Worm (Caenorhabditis elegans) whole organism, early embryonic: Measurements from ENCODE around the gene F26G1.2.

ENCODE experiments used
- B0310.2 ChIP-seq: sonication (generic microtip); optimal IDR thresholded peaks from 2 replicates; lab custom pipeline; 2016; ENCODE audit warnings: mild to moderate bottlenecking, missing genetic modification characterization, missing compliant biosample characterization
- F13C5.2 ChIP-seq: sonication (generic microtip); optimal IDR thresholded peaks from 2 replicates; lab custom pipeline; 2017; ENCODE audit warnings: mild to moderate bottlenecking, missing genetic modification characterization, inconsistent platforms, missing compliant biosample characterization
- aly-1 ChIP-seq: sonication (generic microtip); optimal IDR thresholded peaks from 2 replicates; lab custom pipeline; 2016; ENCODE audit warnings: missing genetic modification characterization, missing compliant biosample characterization
- ama-1 ChIP-seq: fragments of 150-350 bp; optimal IDR thresholded peaks from 2 replicates; lab custom pipeline; 2014
- ceh-13 ChIP-seq: fragments of 200-800 bp; sonication (Bioruptor generic); optimal IDR thresholded peaks from 2 replicates; lab custom pipeline; 2018; ENCODE audit warnings: mild to moderate bottlenecking, missing genetic modification characterization, missing compliant biosample characterization
- ceh-36 ChIP-seq: sonication (generic microtip); optimal IDR thresholded peaks from 2 replicates; lab custom pipeline; 2016; ENCODE audit warnings: missing genetic modification characterization, inconsistent platforms, missing compliant biosample characterization
- ets-7 ChIP-seq: sonication (generic microtip); optimal IDR thresholded peaks from 2 replicates; lab custom pipeline; 2016; ENCODE audit warnings: missing genotype, missing genetic modification characterization, missing compliant biosample characterization
- flt-1 ChIP-seq: fragments of 200-800 bp; sonication (Bioruptor generic); IDR thresholded peaks from 2 replicates; pipeline ENCODE4 v1.3.6; 2022; ENCODE audit warnings: missing genetic modification characterization, missing compliant biosample characterization
- hmbx-1 ChIP-seq: sonication (generic microtip); optimal IDR thresholded peaks from 2 replicates; lab custom pipeline; 2016; ENCODE audit warnings: mild to moderate bottlenecking, missing genetic modification characterization, missing compliant biosample characterization
- hmg-4 ChIP-seq: fragments of 200-800 bp; sonication (Bioruptor generic); optimal IDR thresholded peaks from 2 replicates; lab custom pipeline; 2018; ENCODE audit warnings: mild to moderate bottlenecking, missing genetic modification characterization, missing compliant biosample characterization
- hnd-1 ChIP-seq: sonication (generic microtip); optimal IDR thresholded peaks from 2 replicates; lab custom pipeline; 2016; ENCODE audit warnings: missing genetic modification characterization, missing compliant biosample characterization
- pes-1 ChIP-seq: fragments of 200-800 bp; sonication (Bioruptor generic); IDR thresholded peaks from 2 replicates; pipeline ENCODE4 v1.3.6; 2022; ENCODE audit warnings: missing genetic modification reagents, missing genetic modification characterization, missing compliant biosample characterization
- scrt-1 ChIP-seq: fragments of 200-800 bp; sonication (Bioruptor generic); IDR thresholded peaks from 2 replicates; pipeline ENCODE4 v1.3.6; 2022; ENCODE audit warnings: missing genetic modification characterization, missing compliant biosample characterization
- sea-1 ChIP-seq: fragments of 200-800 bp; sonication (Bioruptor generic); conservative IDR thresholded peaks from 2 replicates; pipeline ENCODE4 v1.3.6; 2022; ENCODE audit warnings: missing genetic modification characterization, missing compliant biosample characterization
- tbx-11 ChIP-seq: fragments of 200-800 bp; sonication (Bioruptor generic); IDR thresholded peaks from 2 replicates; pipeline ENCODE4 v1.3.6; 2022; ENCODE audit warnings: missing genetic modification characterization, missing compliant biosample characterization
- tbx-37 ChIP-seq: fragments of 200-800 bp; sonication (Bioruptor generic); conservative IDR thresholded peaks from 2 replicates; pipeline ENCODE4 v1.3.6; 2022; ENCODE audit warnings: missing genetic modification reagents, missing genetic modification characterization, missing compliant biosample characterization
- tra-4 ChIP-seq: sonication (generic microtip); optimal IDR thresholded peaks from 2 replicates; lab custom pipeline; 2017; ENCODE audit warnings: missing genetic modification characterization, missing compliant biosample characterization

The F26G1.2 gene

DNA sequence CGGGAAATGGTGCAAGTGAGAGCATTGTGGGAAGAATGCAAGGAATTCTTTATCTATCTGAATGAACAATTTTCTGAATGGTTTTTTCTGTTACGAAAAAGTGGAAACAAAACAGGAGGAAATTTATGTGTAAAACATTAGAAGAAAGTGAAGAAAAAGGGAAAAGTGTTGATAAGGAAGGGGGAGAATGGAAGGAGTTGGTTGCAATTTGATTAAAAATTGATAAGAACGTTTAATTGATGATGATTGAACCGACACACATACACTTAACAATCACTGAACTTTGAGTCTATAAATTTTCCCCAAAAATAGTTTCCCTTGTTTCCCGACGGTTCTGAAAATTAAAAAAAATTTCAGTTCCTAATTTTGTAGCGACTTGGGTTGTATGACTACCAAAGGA is 40.0 kb downstream of the F26G1.2 start:
- TF ChIP-seq pes-1 (GFP tag; lab: Robert Waterston, UW) (no peak), ceh-13 (GFP tag; lab: Kevin White, UChicago) (no peak), aly-1 (no peak), F13C5.2 (tag; lab: Kevin White, UChicago) (no peak), hnd-1 (tag; lab: Kevin White, UChicago) (no peak), tbx-37 (GFP tag; lab: Robert Waterston, UW) (no peak), tbx-11 (GFP tag; lab: Robert Waterston, UW) (no peak), ets-7 (tag; lab: Kevin White, UChicago) (no peak), ceh-36 (tag; lab: Kevin White, UChicago) (no peak), flt-1 (GFP tag; lab: Robert Waterston, UW) (no peak), hmg-4 (GFP tag; lab: Kevin White, UChicago) (no peak), hmbx-1 (no peak), sea-1 (GFP tag; lab: Robert Waterston, UW) (no peak), tra-4 (no peak), scrt-1 (GFP tag; lab: Robert Waterston, UW) (no peak)

DNA sequence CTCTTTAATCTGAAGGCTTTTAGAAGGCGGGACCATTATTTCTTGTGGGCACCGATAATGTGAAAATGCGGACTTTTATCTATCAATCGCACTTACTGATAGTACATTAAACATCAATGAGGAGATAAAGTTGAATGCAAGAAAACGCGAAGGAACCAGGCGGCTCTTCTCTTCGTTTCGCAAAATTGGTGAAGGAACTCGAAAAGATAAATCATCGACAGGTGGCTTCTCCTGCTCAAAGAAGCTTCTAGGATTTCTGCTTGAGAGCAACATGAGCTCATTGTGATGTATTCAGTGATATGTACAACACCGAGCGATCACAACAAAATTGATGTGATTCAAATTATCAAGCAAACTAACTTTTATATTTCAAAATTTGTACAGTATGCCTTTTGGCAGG is 42.9 kb downstream of the F26G1.2 start:
- TF ChIP-seq hmbx-1: no peak
- TF ChIP-seq ceh-36 (tag; lab: Kevin White, UChicago): no peak
- TF ChIP-seq pes-1 (GFP tag; lab: Robert Waterston, UW): no peak
- no peak for TF ChIP-seq aly-1
- TF ChIP-seq flt-1 (GFP tag; lab: Robert Waterston, UW): no peak
- TF ChIP-seq tra-4: no peak
- no peak for TF ChIP-seq hmg-4 (GFP tag; lab: Kevin White, UChicago)
- TF ChIP-seq ceh-13 (GFP tag; lab: Kevin White, UChicago): no peak
- TF ChIP-seq F13C5.2 (tag; lab: Kevin White, UChicago): no peak

DNA sequence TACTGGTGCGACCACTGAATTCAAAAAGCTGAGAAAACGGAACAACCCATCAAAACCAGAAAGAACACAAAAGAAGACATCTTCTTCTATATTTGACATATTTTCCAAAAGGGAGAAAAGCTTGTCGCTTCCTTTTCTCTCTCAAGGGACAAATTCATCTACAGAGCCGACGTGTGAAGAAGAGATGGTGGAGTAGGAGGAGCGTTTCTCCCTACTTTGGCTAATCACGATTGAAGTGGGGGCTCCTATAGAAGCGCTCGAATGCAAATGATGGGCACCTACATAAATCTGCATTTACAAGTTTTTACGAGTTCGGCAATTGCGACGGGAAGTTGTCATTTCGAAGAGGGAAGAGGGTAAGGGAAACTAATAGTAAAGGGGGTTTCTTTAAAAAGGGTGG is 43.4 kb downstream of the F26G1.2 start:
- TF ChIP-seq hmbx-1: no peak

DNA sequence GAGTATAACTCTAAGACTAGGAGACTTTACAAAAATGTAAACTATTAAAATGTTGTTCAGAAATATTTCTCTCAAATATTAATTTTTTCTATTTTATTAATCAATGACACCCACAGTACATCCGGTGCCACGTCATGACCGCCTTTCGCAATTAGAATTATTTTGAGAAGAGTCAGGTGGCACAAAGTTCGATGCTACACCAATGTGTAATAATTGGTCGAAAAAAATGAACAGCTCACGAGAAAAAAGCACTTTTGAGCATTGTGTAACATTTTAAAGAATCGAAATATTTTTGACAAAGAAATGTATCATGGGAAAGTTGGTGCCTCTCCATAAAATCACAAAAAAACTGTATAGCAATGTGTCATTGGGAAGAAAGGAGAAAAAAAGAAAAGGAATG is 43.8 kb downstream of the F26G1.2 start:
- TF ChIP-seq B0310.2 (tag; lab: Kevin White, UChicago): no peak
- no peak for TF ChIP-seq hmg-4 (GFP tag; lab: Kevin White, UChicago)
- no peak for TF ChIP-seq tbx-11 (GFP tag; lab: Robert Waterston, UW)
- TF ChIP-seq pes-1 (GFP tag; lab: Robert Waterston, UW): no peak
- TF ChIP-seq ceh-36 (tag; lab: Kevin White, UChicago): no peak
- no peak for TF ChIP-seq flt-1 (GFP tag; lab: Robert Waterston, UW)
- TF ChIP-seq hnd-1 (tag; lab: Kevin White, UChicago): no peak
- TF ChIP-seq scrt-1 (GFP tag; lab: Robert Waterston, UW): no peak
- no peak for TF ChIP-seq ets-7 (tag; lab: Kevin White, UChicago)
- TF ChIP-seq sea-1 (GFP tag; lab: Robert Waterston, UW): no peak
- TF ChIP-seq F13C5.2 (tag; lab: Kevin White, UChicago): no peak
- no peak for TF ChIP-seq tra-4
- TF ChIP-seq ceh-13 (GFP tag; lab: Kevin White, UChicago): no peak

DNA sequence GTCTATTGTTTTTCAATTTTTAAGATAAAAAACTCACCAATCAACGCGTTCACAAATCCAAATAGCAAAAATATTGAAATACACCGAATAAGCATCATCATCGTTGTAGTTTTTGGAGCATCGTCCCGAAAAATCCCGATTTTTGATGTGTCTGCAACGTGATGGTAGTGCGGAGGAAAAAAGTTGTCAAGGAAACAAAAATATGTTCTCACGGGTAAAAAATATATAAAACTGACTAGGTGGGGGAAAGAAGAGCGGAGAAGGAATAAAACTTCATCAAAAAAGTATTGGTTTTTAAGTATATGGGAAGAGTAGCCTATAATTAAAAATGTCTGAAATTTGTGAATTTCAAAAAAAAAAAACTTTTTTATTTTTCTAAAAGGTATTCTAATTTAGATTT is 49.1 kb downstream of the F26G1.2 start, which contains the start of gene rig-6:
Gene rig-6, minus strand, starts transcription at position 101 of the 400 bp plus-strand sequence.
- no peak for TF ChIP-seq ama-1 (lab: Kevin White, UChicago)
- no peak for TF ChIP-seq pes-1 (GFP tag; lab: Robert Waterston, UW)
- no peak for TF ChIP-seq flt-1 (GFP tag; lab: Robert Waterston, UW)
- TF ChIP-seq ceh-13 (GFP tag; lab: Kevin White, UChicago): no peak
- no peak for TF ChIP-seq hmg-4 (GFP tag; lab: Kevin White, UChicago)
